Fruit fly (Drosophila melanogaster) whole organism, embryonic: ENCODE measurements around the gene CG3224.

Experiments
- Bteb2 ChIP-seq: fragments of 200-800 bp; sonication (Bioruptor generic); optimal IDR thresholded peaks from 2 replicates; lab custom pipeline; 2016; ENCODE audit warnings: missing biosample characterization, missing genetic modification characterization
- CG10321 ChIP-seq: fragments of 200-800 bp; sonication (Bioruptor generic); IDR thresholded peaks from 2 replicates; pipeline ENCODE4 v1.3.6; 2022; ENCODE audit warnings: missing biosample characterization, missing genetic modification characterization
- CG10979 ChIP-seq: fragments of 200-800 bp; sonication (Bioruptor generic); optimal IDR thresholded peaks from 2 replicates; lab custom pipeline; 2018; ENCODE audit warnings: missing biosample characterization, mild to moderate bottlenecking, missing genetic modification characterization, moderate library complexity
- CG11456 ChIP-seq: fragments of 200-800 bp; sonication (Bioruptor generic); IDR thresholded peaks from 3 replicates; pipeline ENCODE4 v1.3.6; 2022; ENCODE audit warnings: missing biosample characterization, missing genetic modification characterization
- CG11723 ChIP-seq: fragments of 200-800 bp; sonication (Bioruptor generic); optimal IDR thresholded peaks from 2 replicates; lab custom pipeline; 2017; ENCODE audit warnings: missing biosample characterization, mild to moderate bottlenecking, missing genetic modification characterization
- CG12769 ChIP-seq: fragments of 200-800 bp; sonication (Bioruptor generic); optimal IDR thresholded peaks from 2 replicates; lab custom pipeline; 2019; ENCODE audit warnings: missing biosample characterization, mild to moderate bottlenecking, missing genetic modification characterization, moderate library complexity
- CG15601 ChIP-seq: fragments of 200-800 bp; sonication (Bioruptor generic); optimal IDR thresholded peaks from 3 replicates; lab custom pipeline; 2019; ENCODE audit warnings: missing biosample characterization, mild to moderate bottlenecking, missing genetic modification characterization, moderate library complexity
- CG17186 ChIP-seq: fragments of 200-800 bp; sonication (Bioruptor generic); optimal IDR thresholded peaks from 3 replicates; lab custom pipeline; 2017; ENCODE audit warnings: missing biosample characterization, missing genetic modification reagents, missing genetic modification characterization
- CG17912 ChIP-seq: fragments of 200-800 bp; sonication (Bioruptor generic); optimal IDR thresholded peaks from 2 replicates; lab custom pipeline; 2018; ENCODE audit warnings: missing biosample characterization, mild to moderate bottlenecking, missing genetic modification characterization
- CG1792 ChIP-seq: fragments of 200-800 bp; sonication (Bioruptor generic); optimal IDR thresholded peaks from 2 replicates; lab custom pipeline; 2016; ENCODE audit warnings: missing biosample characterization, missing genetic modification characterization
- CG18599 ChIP-seq: fragments of 200-800 bp; sonication (Bioruptor generic); optimal IDR thresholded peaks from 3 replicates; lab custom pipeline; 2017; ENCODE audit warnings: missing biosample characterization, missing genetic modification characterization, mild to moderate bottlenecking, moderate library complexity, missing genetic modification reagents
- CG2116 ChIP-seq: fragments of 200-800 bp; sonication (Bioruptor generic); optimal IDR thresholded peaks from 3 replicates; lab custom pipeline; 2018; ENCODE audit warnings: missing biosample characterization, mild to moderate bottlenecking, missing genetic modification characterization
- CG2712 ChIP-seq: fragments of 200-800 bp; optimal IDR thresholded peaks from 3 replicates; lab custom pipeline; 2019; ENCODE audit warnings: missing biosample characterization, mild to moderate bottlenecking, missing genetic modification characterization, moderate library complexity
- CG2889 ChIP-seq: fragments of 200-800 bp; sonication (Bioruptor generic); IDR thresholded peaks from 3 replicates; pipeline ENCODE4 v1.3.6; 2022; ENCODE audit warnings: missing biosample characterization, missing genetic modification characterization
- CG30020 ChIP-seq: fragments of 200-800 bp; optimal IDR thresholded peaks from 2 replicates; lab custom pipeline; 2019; ENCODE audit warnings: missing biosample characterization, mild to moderate bottlenecking, missing genetic modification characterization, moderate library complexity
- CG3163 ChIP-seq: fragments of 200-800 bp; sonication (Bioruptor generic); optimal IDR thresholded peaks from 3 replicates; lab custom pipeline; 2016; ENCODE audit warnings: missing biosample characterization, missing genetic modification characterization
- CG4282 ChIP-seq: fragments of 200-800 bp; sonication (Bioruptor generic); optimal IDR thresholded peaks from 2 replicates; lab custom pipeline; 2016; ENCODE audit warnings: missing biosample characterization, missing genetic modification characterization
- CG6272 ChIP-seq: fragments of 200-800 bp; sonication (Bioruptor generic); IDR thresholded peaks from 2 replicates; pipeline ENCODE4 v1.3.6; 2022; ENCODE audit warnings: missing biosample characterization, missing genetic modification characterization
- CG7271 ChIP-seq: fragments of 200-800 bp; sonication (Bioruptor generic); optimal IDR thresholded peaks from 2 replicates; lab custom pipeline; 2018; ENCODE audit warnings: missing biosample characterization, mild to moderate bottlenecking, missing genetic modification characterization, moderate library complexity
- CG7839 ChIP-seq: fragments of 200-800 bp; sonication (Bioruptor generic); optimal IDR thresholded peaks from 3 replicates; lab custom pipeline; 2018; ENCODE audit warnings: missing biosample characterization, mild to moderate bottlenecking, missing genetic modification characterization, moderate library complexity
- CG8388 ChIP-seq: fragments of 200-800 bp; sonication (Bioruptor generic); optimal IDR thresholded peaks from 2 replicates; lab custom pipeline; 2019; ENCODE audit warnings: missing biosample characterization, mild to moderate bottlenecking, missing genetic modification characterization, moderate library complexity
- CG9437 ChIP-seq: fragments of 200-800 bp; sonication (Bioruptor generic); optimal IDR thresholded peaks from 2 replicates; lab custom pipeline; 2018; ENCODE audit warnings: missing biosample characterization, mild to moderate bottlenecking, missing genetic modification characterization
- Chrac-16 ChIP-seq: fragments of 200-800 bp; sonication (Bioruptor generic); optimal IDR thresholded peaks from 3 replicates; lab custom pipeline; 2016; ENCODE audit warnings: missing biosample characterization, missing genetic modification characterization
- CkIIα-i1 ChIP-seq: fragments of 200-800 bp; sonication (Bioruptor generic); IDR thresholded peaks from 2 replicates; pipeline ENCODE4 v1.3.6; 2022; ENCODE audit warnings: missing biosample characterization, missing genetic modification characterization
- Dbx ChIP-seq: fragments of 200-800 bp; sonication (Bioruptor generic); IDR thresholded peaks from 3 replicates; pipeline ENCODE4 v1.3.6; 2022; ENCODE audit warnings: missing biosample characterization, missing genetic modification characterization
- Ets97D ChIP-seq: fragments of 200-800 bp; sonication (Bioruptor generic); optimal IDR thresholded peaks from 3 replicates; lab custom pipeline; 2016; ENCODE audit warnings: missing biosample characterization, missing genetic modification characterization
- Fer2 ChIP-seq: fragments of 200-800 bp; sonication (Bioruptor generic); optimal IDR thresholded peaks from 2 replicates; lab custom pipeline; 2018; ENCODE audit warnings: missing biosample characterization, mild to moderate bottlenecking, missing genetic modification characterization, moderate library complexity
- Fer3 ChIP-seq: fragments of 200-800 bp; sonication (Bioruptor generic); optimal IDR thresholded peaks from 2 replicates; lab custom pipeline; 2018; ENCODE audit warnings: missing biosample characterization, mild to moderate bottlenecking, missing genetic modification characterization, moderate library complexity
- H2.0 ChIP-seq: fragments of 200-800 bp; sonication (Bioruptor generic); IDR thresholded peaks from 2 replicates; pipeline ENCODE4 v1.3.6; 2022; ENCODE audit warnings: missing biosample characterization, missing genetic modification characterization
- MESR4 ChIP-seq: fragments of 200-800 bp; sonication (Bioruptor generic); optimal IDR thresholded peaks from 2 replicates; lab custom pipeline; 2018; ENCODE audit warnings: missing biosample characterization, mild to moderate bottlenecking, missing genetic modification characterization, moderate library complexity
- Opbp ChIP-seq: fragments of 200-800 bp; sonication (Bioruptor generic); IDR thresholded peaks from 3 replicates; pipeline ENCODE4 v1.3.6; 2022; ENCODE audit warnings: missing biosample characterization, missing genetic modification characterization; ENCODE audit not compliant: partially characterized antibody
- PHDP ChIP-seq: fragments of 200-800 bp; sonication (Bioruptor generic); optimal IDR thresholded peaks from 3 replicates; lab custom pipeline; 2018; ENCODE audit warnings: missing biosample characterization, mild to moderate bottlenecking, missing genetic modification characterization, moderate library complexity
- Ravus ChIP-seq: fragments of 200-800 bp; sonication (Bioruptor generic); IDR thresholded peaks from 2 replicates; pipeline ENCODE4 v1.3.6; 2022; ENCODE audit warnings: missing biosample characterization, missing genetic modification characterization
- abd-A ChIP-seq: fragments of 200-800 bp; sonication (Bioruptor generic); optimal IDR thresholded peaks from 3 replicates; lab custom pipeline; 2019; ENCODE audit warnings: missing biosample characterization, mild to moderate bottlenecking, missing genetic modification characterization, moderate library complexity
- bab2 ChIP-seq: fragments of 200-800 bp; sonication (Bioruptor generic); optimal IDR thresholded peaks from 2 replicates; lab custom pipeline; 2016; ENCODE audit warnings: missing biosample characterization, missing genetic modification characterization
- cato ChIP-seq: fragments of 200-800 bp; sonication (Bioruptor generic); optimal IDR thresholded peaks from 2 replicates; lab custom pipeline; 2016; ENCODE audit warnings: missing biosample characterization, missing genetic modification characterization, borderline replicate concordance
- ci ChIP-seq: fragments of 200-800 bp; sonication (Bioruptor generic); IDR thresholded peaks from 3 replicates; pipeline ENCODE4 v1.3.6; 2022; ENCODE audit warnings: missing biosample characterization, missing genetic modification characterization
- croc ChIP-seq: fragments of 200-800 bp; sonication (Bioruptor generic); conservative IDR thresholded peaks from 3 replicates; pipeline ENCODE4 v1.3.6; 2022; ENCODE audit warnings: missing biosample characterization, missing genetic modification characterization
- crp ChIP-seq, 2 experiments: fragments of 200-800 bp; sonication (Bioruptor generic); optimal IDR thresholded peaks; 2 replicates in 1 of 2; 3 replicates in 1 of 2; lab custom pipeline; 2017; ENCODE audit warnings: missing biosample characterization in 2 of 2, missing genetic modification characterization in 2 of 2, mild to moderate bottlenecking in 1 of 2, moderate library complexity in 1 of 2
- fd64A ChIP-seq: fragments of 200-800 bp; sonication (Bioruptor generic); optimal IDR thresholded peaks from 3 replicates; lab custom pipeline; 2018; ENCODE audit warnings: missing biosample characterization, mild to moderate bottlenecking, missing genetic modification characterization
- grn ChIP-seq: fragments of 200-800 bp; sonication (Bioruptor generic); optimal IDR thresholded peaks from 3 replicates; lab custom pipeline; 2017; ENCODE audit warnings: missing biosample characterization, missing genetic modification characterization
- kah ChIP-seq: fragments of 200-800 bp; sonication (Bioruptor generic); optimal IDR thresholded peaks from 2 replicates; lab custom pipeline; 2018; ENCODE audit warnings: missing biosample characterization, mild to moderate bottlenecking, missing genetic modification characterization
- lola ChIP-seq, 3 experiments: fragments of >200 bp in 2 of 3; fragments of 200-800 bp in 1 of 3; sonication (Bioruptor generic) in 1 of 3; optimal IDR thresholded peaks; 2 replicates each; lab custom pipeline; 2017 to 2019; ENCODE audit warnings: missing biosample characterization in 3 of 3, missing genetic modification characterization in 3 of 3, mild to moderate bottlenecking in 1 of 3, moderate library complexity in 1 of 3
- nerfin-1 ChIP-seq: fragments of 200-800 bp; sonication (Bioruptor generic); optimal IDR thresholded peaks from 3 replicates; lab custom pipeline; 2019; ENCODE audit warnings: missing biosample characterization, mild to moderate bottlenecking, missing genetic modification characterization, moderate library complexity
- nerfin-2 ChIP-seq: fragments of 200-800 bp; sonication (Bioruptor generic); IDR thresholded peaks from 2 replicates; pipeline ENCODE4 v1.3.6; 2022; ENCODE audit warnings: missing biosample characterization, missing genetic modification characterization; ENCODE audit not compliant: partially characterized antibody
- nmo ChIP-seq: fragments of 200-800 bp; sonication (Bioruptor generic); optimal IDR thresholded peaks from 2 replicates; lab custom pipeline; 2018; ENCODE audit warnings: missing biosample characterization, mild to moderate bottlenecking, missing genetic modification characterization, moderate library complexity
- pum ChIP-seq: fragments of 200-800 bp; sonication (Bioruptor generic); optimal IDR thresholded peaks from 2 replicates; lab custom pipeline; 2016; ENCODE audit warnings: missing biosample characterization, missing genetic modification characterization
- sens-2 ChIP-seq: fragments of 200-800 bp; sonication (Bioruptor generic); IDR thresholded peaks from 2 replicates; pipeline ENCODE4 v1.3.6; 2022; ENCODE audit warnings: missing biosample characterization, missing genetic modification characterization
- stwl ChIP-seq: fragments of 200-800 bp; sonication (Bioruptor generic); optimal IDR thresholded peaks from 3 replicates; lab custom pipeline; 2018; ENCODE audit warnings: missing biosample characterization, mild to moderate bottlenecking, missing genetic modification characterization, moderate library complexity
- toy ChIP-seq: fragments of 200-800 bp; sonication (Bioruptor generic); IDR thresholded peaks from 2 replicates; pipeline ENCODE4 v1.3.6; 2022; ENCODE audit warnings: missing biosample characterization, missing genetic modification characterization

Gene CG3224

DNA sequence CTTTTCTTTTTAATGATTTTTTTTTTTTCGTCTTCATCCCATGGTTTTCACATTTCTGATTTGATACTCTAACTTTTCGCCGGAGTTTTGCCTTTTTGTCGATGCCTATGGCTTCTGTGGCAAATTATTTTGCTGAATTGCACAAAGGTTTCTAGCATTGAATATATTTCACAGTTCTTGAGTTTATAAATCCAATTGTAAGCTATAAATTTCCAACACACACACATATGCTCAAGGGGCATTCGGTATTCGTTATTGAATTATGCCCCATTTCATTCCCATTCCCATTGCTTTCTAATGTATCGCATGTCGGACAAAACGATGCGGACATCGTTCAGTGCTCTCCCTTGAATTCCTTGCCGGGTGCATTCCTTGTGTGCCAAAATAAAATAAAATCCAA is 45.8 kb downstream of the CG3224 start (continued):
- TF ChIP-seq CG11456 (GFP tag; lab: Robert Waterston, UW) (no peak), CG10979 (peak; percentile 72), H2.0 (peak; percentile 37; the same call in 1 of the 2 replicates), croc (peak; percentile 67; the same call in 2 of the 3 replicates), Opbp (GFP tag; lab: Robert Waterston, UW) (no peak), CkIIα-i1 (GFP tag; lab: Robert Waterston, UW) (no peak), nmo (GFP tag; lab: Kevin White, UChicago) (peak; percentile 45), CG7271 (tag; lab: Kevin White, UChicago) (no peak), CG7839 (peak; percentile 59), CG4282 (GFP tag; lab: Kevin White, UChicago) (no peak), CG12769 (peak; percentile 24), CG8388 (GFP tag; lab: Kevin White, UChicago) (peak; percentile 41), CG3163 (GFP tag; lab: Kevin White, UChicago) (no peak), CG6272 (GFP tag; lab: Robert Waterston, UW) (peak; percentile 56), CG2712 (tag; lab: Kevin White, UChicago) (peak; percentile 70), CG30020 (tag; lab: Kevin White, UChicago) (no peak), CG9437 (GFP tag; lab: Kevin White, UChicago) (no peak), pum (GFP tag; lab: Kevin White, UChicago) (peak; percentile 71), Ravus (GFP tag; lab: Robert Waterston, UW) (no peak), kah (GFP tag; lab: Kevin White, UChicago) (no peak), abd-A (tag; lab: Kevin White, UChicago) (no peak), fd64A (no peak), Fer3 (tag; lab: Kevin White, UChicago) (peak; percentile 1), nerfin-1 (peak; percentile 41), CG15601 (tag; lab: Kevin White, UChicago) (peak; percentile 42), CG2889 (GFP tag; lab: Robert Waterston, UW) (no peak), CG17186 (GFP tag; lab: Kevin White, UChicago) (no peak), ci (GFP tag; lab: Robert Waterston, UW) (peak; percentile 86), CG1792 (no peak), Ets97D (GFP tag; lab: Kevin White, UChicago) (no peak), Dbx (GFP tag; lab: Robert Waterston, UW) (no peak), CG17912 (GFP tag; lab: Kevin White, UChicago) (no peak), bab2 (GFP tag; lab: Kevin White, UChicago) (peak; percentile 7), sens-2 (GFP tag; lab: Robert Waterston, UW) (peak; percentile 38; the same call in 1 of the 2 replicates), PHDP (no peak), lola (GFP tag; optimal IDR thresholded peaks at IDR 0.05; lab: Kevin White, UChicago) (peak in 1 of 3 experiments; percentile 51), crp (GFP tag; optimal IDR thresholded peaks at IDR 0.05; lab: Kevin White, UChicago) (no peak), CG18599 (GFP tag; lab: Kevin White, UChicago) (peak; percentile 20), CG10321 (GFP tag; lab: Robert Waterston, UW) (no peak), MESR4 (GFP tag; lab: Kevin White, UChicago) (no peak), Bteb2 (GFP tag; lab: Kevin White, UChicago) (no peak), stwl (tag; lab: Kevin White, UChicago) (no peak), CG2116 (GFP tag; lab: Kevin White, UChicago) (no peak), CG11723 (GFP tag; lab: Kevin White, UChicago) (no peak), grn (GFP tag; lab: Kevin White, UChicago) (no peak), toy (GFP tag; lab: Robert Waterston, UW) (no peak), cato (no peak), Chrac-16 (peak; percentile 24), Fer2 (tag; lab: Kevin White, UChicago) (no peak), nerfin-2 (GFP tag; lab: Robert Waterston, UW) (no peak)
